Worm (Caenorhabditis elegans): ENCODE data around the gene Y37D8A.25.
A peak's percentile ranks its signal among the peaks of the same experiment; 100 is the strongest.

DNA sequence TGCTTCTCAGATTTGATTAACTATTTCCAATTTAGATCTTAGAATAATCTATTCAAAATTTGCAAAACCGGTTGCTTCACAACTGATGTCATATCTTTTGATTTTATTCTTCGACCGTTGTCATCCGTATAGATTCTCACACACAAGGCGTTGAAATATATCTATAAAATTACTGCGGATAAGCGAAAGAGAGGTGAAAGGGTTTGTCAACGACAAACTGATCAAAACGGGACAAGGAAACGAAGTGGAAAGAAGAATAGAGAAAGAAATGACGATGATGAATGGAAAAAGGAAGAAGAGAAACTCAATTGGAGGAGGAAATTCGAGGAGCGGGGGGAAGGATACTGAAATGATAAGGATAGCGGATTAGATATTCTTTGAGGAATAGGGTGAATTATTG is 31.0 kb upstream of the Y37D8A.25 start:
- TF ChIP-seq nhr-76 (tag; optimal IDR thresholded peaks at IDR 0.05) (no peak), dmd-8 (GFP tag; IDR thresholded peaks at IDR 0.05) (no peak), F26F4.8 (GFP tag; conservative IDR thresholded peaks at IDR 0.05) (no peak), unc-39 (tag; optimal IDR thresholded peaks at IDR 0.05) (no peak), zip-11 (GFP tag; IDR thresholded peaks at IDR 0.05) (no peak), R02D3.7 (tag; optimal IDR thresholded peaks at IDR 0.05) (no peak), nhr-28 (tag; optimal IDR thresholded peaks at IDR 0.05) (peak; percentile 34), Y48G9A.11 (GFP tag; IDR thresholded peaks at IDR 0.05) (no peak), daf-8 (GFP tag; IDR thresholded peaks at IDR 0.05) (no peak)
